Worm (Caenorhabditis elegans): ENCODE results near the gene top-2.

DNA sequence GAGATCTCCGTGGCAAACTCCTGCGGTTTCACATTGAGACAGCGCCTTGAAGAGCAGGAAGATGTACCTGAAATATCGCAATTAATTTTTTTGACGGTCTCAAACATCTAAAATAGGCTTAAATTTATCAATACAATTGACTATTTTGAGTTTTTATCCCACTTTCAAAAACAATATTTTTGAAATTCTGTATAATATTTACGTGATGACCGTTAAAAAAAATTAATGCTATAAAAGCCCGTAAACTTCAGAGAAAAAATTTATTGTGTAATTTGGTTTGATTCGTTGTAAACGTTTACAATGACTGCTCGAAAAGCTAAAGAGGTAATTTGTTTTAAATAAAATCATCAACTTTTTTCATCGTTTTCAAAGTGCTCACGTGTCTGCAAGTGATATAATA is 39.4 kb downstream of the top-2 start, which contains the start of gene ZK930.7:
- TF ChIP-seq ama-1 (optimal IDR thresholded peaks at IDR 0.05) = no peak
- no peak for TF ChIP-seq flt-1 (GFP tag; IDR thresholded peaks at IDR 0.05)
- no peak for TF ChIP-seq tra-4 (tag; optimal IDR thresholded peaks at IDR 0.05)
- no peak for TF ChIP-seq B0310.2 (tag; optimal IDR thresholded peaks at IDR 0.05)
- no peak for TF ChIP-seq tbx-37 (GFP tag; conservative IDR thresholded peaks at IDR 0.05)
- no peak for TF ChIP-seq scrt-1 (GFP tag; IDR thresholded peaks at IDR 0.05)
- no peak for TF ChIP-seq ets-7 (tag; optimal IDR thresholded peaks at IDR 0.05)
- TF ChIP-seq ceh-13 (GFP tag; optimal IDR thresholded peaks at IDR 0.05) = no peak
- TF ChIP-seq hmbx-1 (tag; optimal IDR thresholded peaks at IDR 0.05) = no peak
- no peak for TF ChIP-seq F13C5.2 (tag; optimal IDR thresholded peaks at IDR 0.05)
- TF ChIP-seq pes-1 (GFP tag; IDR thresholded peaks at IDR 0.05) = no peak
- no peak for TF ChIP-seq aly-1 (tag; optimal IDR thresholded peaks at IDR 0.05)
- no peak for TF ChIP-seq tbx-11 (GFP tag; IDR thresholded peaks at IDR 0.05)
- TF ChIP-seq hnd-1 (tag; optimal IDR thresholded peaks at IDR 0.05) = no peak
